Worm (Caenorhabditis elegans) whole organism, mixed stage, embryonic: ENCODE results near the gene nstp-2.

Source experiments
- M03D4.4 ChIP-seq: sonication (generic microtip); optimal IDR thresholded peaks from 2 replicates; lab custom pipeline; 2017; ENCODE audit warnings: mild to moderate bottlenecking, missing genetic modification characterization, missing compliant biosample characterization
- bed-3 ChIP-seq: fragments of 200-800 bp; sonication (Bioruptor generic); optimal IDR thresholded peaks from 3 replicates; lab custom pipeline; 2018; ENCODE audit warnings: mild to moderate bottlenecking, missing genetic modification characterization, moderate library complexity, missing compliant biosample characterization
- blmp-1 ChIP-seq: fragments of 150-350 bp; optimal IDR thresholded peaks from 2 replicates; lab custom pipeline; 2014; ENCODE audit warnings: missing biosample characterization, missing genetic modification characterization
- ceh-39 ChIP-seq: fragments of 150-350 bp; optimal IDR thresholded peaks from 2 replicates; lab custom pipeline; 2014; ENCODE audit warnings: missing biosample characterization, missing genetic modification characterization
- ceh-83 ChIP-seq: fragments of 200-800 bp; sonication (Bioruptor generic); optimal IDR thresholded peaks from 2 replicates; lab custom pipeline; 2018; ENCODE audit warnings: mild to moderate bottlenecking, missing genetic modification characterization, missing compliant biosample characterization
- ces-1 ChIP-seq: fragments of 150-350 bp; optimal IDR thresholded peaks from 2 replicates; lab custom pipeline; 2014; ENCODE audit warnings: missing biosample characterization, missing genetic modification reagents, missing genetic modification characterization
- cnd-1 ChIP-seq: fragments of 200-800 bp; sonication (Bioruptor generic); optimal IDR thresholded peaks from 2 replicates; lab custom pipeline; 2018; ENCODE audit warnings: mild to moderate bottlenecking, missing genetic modification characterization, missing compliant biosample characterization
- drap-1 ChIP-seq: fragments of 200-800 bp; sonication (Bioruptor generic); optimal IDR thresholded peaks from 3 replicates; lab custom pipeline; 2018; ENCODE audit warnings: mild to moderate bottlenecking, missing genetic modification characterization, missing compliant biosample characterization
- elt-1 ChIP-seq: sonication (generic microtip); optimal IDR thresholded peaks from 2 replicates; lab custom pipeline; 2017; ENCODE audit warnings: missing genetic modification characterization, mild to moderate bottlenecking, missing compliant biosample characterization, antibody characterized with exemption, moderate library complexity, borderline replicate concordance; ENCODE audit not compliant: insufficient read depth
- elt-3 ChIP-seq: fragments of 150-350 bp; optimal IDR thresholded peaks from 2 replicates; lab custom pipeline; 2014; ENCODE audit warnings: missing biosample characterization, missing genetic modification characterization
- ham-2 ChIP-seq: fragments of 200-800 bp; sonication (Bioruptor generic); optimal IDR thresholded peaks from 2 replicates; lab custom pipeline; 2018; ENCODE audit warnings: mild to moderate bottlenecking, missing genetic modification characterization, missing compliant biosample characterization
- hlh-1 ChIP-seq: fragments of 150-350 bp; optimal IDR thresholded peaks from 2 replicates; lab custom pipeline; 2014; ENCODE audit warnings: missing biosample characterization, missing genetic modification reagents, missing genetic modification characterization
- lin-13 ChIP-seq: fragments of 150-350 bp; optimal IDR thresholded peaks from 2 replicates; lab custom pipeline; 2014; ENCODE audit warnings: missing biosample characterization, missing genetic modification characterization
- lin-32 ChIP-seq: fragments of 200-800 bp; sonication (Bioruptor generic); optimal IDR thresholded peaks from 2 replicates; lab custom pipeline; 2018; ENCODE audit warnings: mild to moderate bottlenecking, missing genetic modification characterization, missing compliant biosample characterization
- lsy-2 ChIP-seq: fragments of 150-350 bp; optimal IDR thresholded peaks from 2 replicates; lab custom pipeline; 2014; ENCODE audit warnings: missing biosample characterization, missing genetic modification characterization
- mab-5 ChIP-seq: fragments of 150-350 bp; optimal IDR thresholded peaks from 2 replicates; lab custom pipeline; 2014; ENCODE audit warnings: missing biosample characterization, missing genetic modification characterization
- mep-1 ChIP-seq: fragments of 150-350 bp; optimal IDR thresholded peaks from 2 replicates; lab custom pipeline; 2017; ENCODE audit warnings: missing biosample characterization, missing genetic modification reagents, missing genetic modification characterization, inconsistent platforms
- mls-2 ChIP-seq: sonication (generic microtip); optimal IDR thresholded peaks from 2 replicates; lab custom pipeline; 2016; ENCODE audit warnings: mild to moderate bottlenecking, missing genetic modification characterization, moderate library complexity, missing compliant biosample characterization
- nhr-12 ChIP-seq: fragments of 150-350 bp; optimal IDR thresholded peaks from 2 replicates; lab custom pipeline; 2014; ENCODE audit warnings: missing biosample characterization, missing genetic modification characterization
- nhr-2 ChIP-seq: fragments of 150-350 bp; optimal IDR thresholded peaks from 2 replicates; lab custom pipeline; 2014; ENCODE audit warnings: missing biosample characterization, missing genetic modification characterization
- nhr-237 ChIP-seq: fragments of 150-350 bp; optimal IDR thresholded peaks from 2 replicates; lab custom pipeline; 2014; ENCODE audit warnings: missing biosample characterization, missing genetic modification characterization
- nhr-28 ChIP-seq: fragments of 150-350 bp; optimal IDR thresholded peaks from 2 replicates; lab custom pipeline; 2014; ENCODE audit warnings: missing biosample characterization, missing genetic modification characterization
- nhr-76 ChIP-seq: sonication (generic microtip); optimal IDR thresholded peaks from 2 replicates; lab custom pipeline; 2017; ENCODE audit warnings: missing biosample characterization, missing genetic modification characterization
- pha-4 ChIP-seq: fragments of 150-350 bp; optimal IDR thresholded peaks from 2 replicates; lab custom pipeline; 2018; ENCODE audit warnings: missing biosample characterization, missing genetic modification reagents, missing genetic modification characterization
- sem-2 ChIP-seq: fragments of 200-800 bp; sonication (Bioruptor generic); optimal IDR thresholded peaks from 2 replicates; lab custom pipeline; 2018; ENCODE audit warnings: mild to moderate bottlenecking, missing genetic modification characterization, missing compliant biosample characterization
- snpc-4 ChIP-seq: fragments of 150-350 bp; optimal IDR thresholded peaks from 2 replicates; lab custom pipeline; 2014; ENCODE audit warnings: missing biosample characterization, missing genetic modification characterization
- sptf-1 ChIP-seq: sonication (generic microtip); optimal IDR thresholded peaks from 2 replicates; lab custom pipeline; 2017; ENCODE audit warnings: mild to moderate bottlenecking, missing genetic modification characterization, moderate library complexity, missing compliant biosample characterization
- unc-120 ChIP-seq: sonication (generic microtip); optimal IDR thresholded peaks from 2 replicates; lab custom pipeline; 2017; ENCODE audit warnings: missing genetic modification characterization, missing compliant biosample characterization; ENCODE audit not compliant: poor library complexity, severe bottlenecking
- unc-39 ChIP-seq: fragments of 150-350 bp; optimal IDR thresholded peaks from 2 replicates; lab custom pipeline; 2014; ENCODE audit warnings: missing biosample characterization, missing genetic modification characterization
- unc-62 ChIP-seq: fragments of 150-350 bp; optimal IDR thresholded peaks from 2 replicates; lab custom pipeline; 2014; ENCODE audit warnings: missing biosample characterization, missing genetic modification reagents, missing genetic modification characterization
- zip-8 ChIP-seq: fragments of 150-350 bp; optimal IDR thresholded peaks from 2 replicates; lab custom pipeline; 2014; ENCODE audit warnings: missing biosample characterization, missing genetic modification characterization
- ztf-11 ChIP-seq: fragments of 150-350 bp; optimal IDR thresholded peaks from 2 replicates; lab custom pipeline; 2014; ENCODE audit warnings: missing biosample characterization, missing genetic modification characterization

Gene nstp-2

ce11 chrIV:6577914-6578313, 28.1 kb downstream of the nstp-2 start, which contains the start of gene C43G2.3:
Gene C43G2.3 (plus strand): TSS chrIV:6578214.
- no peak for TF ChIP-seq hlh-1 (tag; lab: Kevin White, UChicago)
- no peak for TF ChIP-seq nhr-2 (tag; lab: Kevin White, UChicago)
- TF ChIP-seq ham-2 (GFP tag; lab: Kevin White, UChicago), result no peak
- no peak for TF ChIP-seq lsy-2 (tag; lab: Kevin White, UChicago)
- TF ChIP-seq zip-8, result no peak
- TF ChIP-seq snpc-4 (tag; lab: Kevin White, UChicago), result no peak
- no peak for TF ChIP-seq drap-1 (GFP tag; lab: Kevin White, UChicago)
- no peak for TF ChIP-seq elt-3 (tag; lab: Kevin White, UChicago)
- no peak for TF ChIP-seq unc-39 (tag; lab: Kevin White, UChicago)

ce11 chrIV:6576728-6577101, 29.3 kb downstream of the nstp-2 start:
- TF ChIP-seq unc-120 (peak; percentile 44), drap-1 (GFP tag; lab: Kevin White, UChicago) (peak; percentile 6), M03D4.4 (tag; lab: Kevin White, UChicago) (no peak), nhr-237 (peak; percentile 45), ceh-39 (tag; lab: Kevin White, UChicago) (no peak), pha-4 (tag; lab: Kevin White, UChicago) (peak; percentile 75), mls-2 (tag; lab: Kevin White, UChicago) (peak; percentile 44), ceh-83 (peak; percentile 25), mep-1 (peak; percentile 24), mab-5 (no peak), bed-3 (GFP tag; lab: Kevin White, UChicago) (no peak), hlh-1 (tag; lab: Kevin White, UChicago) (peak; percentile 27), ham-2 (GFP tag; lab: Kevin White, UChicago) (peak; percentile 62), cnd-1 (tag; lab: Kevin White, UChicago) (peak; percentile 34), unc-62 (GFP tag; lab: Kevin White, UChicago) (peak; percentile 57), sptf-1 (tag; lab: Kevin White, UChicago) (peak; percentile 43)
- TF ChIP-seq, all 35 proteins: peak for 12

DNA sequence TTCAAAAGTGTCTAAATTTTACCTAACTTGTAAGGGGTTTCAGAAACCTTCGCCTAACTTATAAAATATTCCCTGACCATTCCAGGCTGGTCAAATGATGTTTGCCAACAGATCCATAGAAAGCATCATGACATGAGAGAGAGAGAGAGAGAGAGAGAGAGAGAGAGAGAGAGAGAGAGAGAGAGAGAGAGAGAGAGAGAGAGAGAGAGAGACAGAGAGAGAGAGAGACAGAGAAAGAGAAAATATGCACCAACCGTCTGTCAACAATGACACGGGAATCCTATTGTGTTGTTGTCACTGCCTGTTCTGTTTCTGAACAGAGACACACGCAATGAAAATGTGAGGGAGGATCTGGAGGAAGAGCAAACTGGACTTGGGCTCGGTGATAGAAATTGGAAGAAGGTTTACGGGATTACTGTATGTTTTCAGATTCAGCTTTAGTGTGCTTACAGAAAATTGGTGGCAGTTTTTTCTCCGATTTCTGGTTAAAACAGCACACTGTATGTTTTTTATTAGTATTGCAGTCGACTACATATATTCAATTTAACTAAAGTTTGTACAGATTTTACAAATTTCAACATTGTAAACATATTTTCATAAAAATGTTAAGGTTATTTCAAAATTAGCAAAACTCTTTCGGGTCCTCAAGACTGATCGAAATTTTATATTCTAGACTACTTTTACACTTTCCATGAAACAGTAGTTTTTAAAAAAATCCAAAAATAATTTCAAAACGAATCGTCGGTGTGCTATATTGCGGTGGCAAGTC, 29.8 kb downstream of the nstp-2 start:
- no peak for TF ChIP-seq lin-13 (tag; lab: Kevin White, UChicago)
- peak; percentile 87 for TF ChIP-seq pha-4 (tag; lab: Kevin White, UChicago)
- no peak for TF ChIP-seq mab-5
- no peak for TF ChIP-seq ceh-39 (tag; lab: Kevin White, UChicago)
- TF ChIP-seq lin-32 (GFP tag; lab: Kevin White, UChicago), result no peak
- TF ChIP-seq sem-2 (GFP tag; lab: Kevin White, UChicago), result no peak
- no peak for TF ChIP-seq nhr-76 (tag; lab: Kevin White, UChicago)
- peak; percentile 9 for TF ChIP-seq M03D4.4 (tag; lab: Kevin White, UChicago)
- TF ChIP-seq mls-2 (tag; lab: Kevin White, UChicago), result no peak
- TF ChIP-seq cnd-1 (tag; lab: Kevin White, UChicago), result peak; percentile 3

DNA sequence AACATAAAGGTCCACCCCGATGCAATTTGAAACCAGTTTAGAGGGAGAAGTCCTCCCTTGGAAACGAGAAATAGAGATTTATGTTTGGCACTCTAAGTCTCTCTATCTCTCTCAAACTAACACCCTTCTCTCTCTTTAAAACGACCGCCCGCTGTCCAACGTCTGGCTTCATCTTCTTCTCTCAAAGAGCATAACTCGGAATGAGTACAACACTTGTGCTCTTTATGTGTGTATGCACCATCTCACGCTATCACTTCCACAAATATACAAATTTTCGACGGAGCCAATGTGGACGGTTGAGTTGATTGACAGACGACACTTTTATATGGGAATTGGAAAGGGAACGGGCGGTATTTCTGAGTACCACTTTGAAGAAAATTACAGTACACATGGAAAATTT, 31.6 kb downstream of the nstp-2 start:
- no peak for TF ChIP-seq zip-8
- TF ChIP-seq unc-62 (GFP tag; lab: Kevin White, UChicago), result no peak
- no peak for TF ChIP-seq ham-2 (GFP tag; lab: Kevin White, UChicago)
- no peak for TF ChIP-seq blmp-1 (tag; lab: Kevin White, UChicago)
- no peak for TF ChIP-seq nhr-2 (tag; lab: Kevin White, UChicago)
- TF ChIP-seq nhr-237, result no peak
- TF ChIP-seq hlh-1 (tag; lab: Kevin White, UChicago), result no peak
- peak; percentile 25 for TF ChIP-seq sptf-1 (tag; lab: Kevin White, UChicago)
- peak; percentile 2 for TF ChIP-seq ces-1 (GFP tag; lab: Kevin White, UChicago)
- peak; percentile 35 for TF ChIP-seq unc-120
- TF ChIP-seq lin-13 (tag; lab: Kevin White, UChicago), result no peak
- TF ChIP-seq, all 35 proteins: peak for 3

ce11 chrIV:6572655-6573054, 33.3 kb downstream of the nstp-2 start:
- TF ChIP-seq elt-1 (tag; lab: Kevin White, UChicago) (no peak), M03D4.4 (tag; lab: Kevin White, UChicago) (no peak), mep-1 (no peak), sem-2 (GFP tag; lab: Kevin White, UChicago) (no peak), ztf-11 (tag; lab: Kevin White, UChicago) (no peak), blmp-1 (tag; lab: Kevin White, UChicago) (no peak), nhr-76 (tag; lab: Kevin White, UChicago) (no peak), lsy-2 (tag; lab: Kevin White, UChicago) (no peak), lin-32 (GFP tag; lab: Kevin White, UChicago) (no peak), mab-5 (no peak), pha-4 (tag; lab: Kevin White, UChicago) (no peak), ham-2 (GFP tag; lab: Kevin White, UChicago) (no peak), hlh-1 (tag; lab: Kevin White, UChicago) (no peak), zip-8 (no peak), snpc-4 (tag; lab: Kevin White, UChicago) (no peak), nhr-12 (tag; lab: Kevin White, UChicago) (no peak), sptf-1 (tag; lab: Kevin White, UChicago) (no peak), nhr-28 (no peak), nhr-2 (tag; lab: Kevin White, UChicago) (no peak)
